Fruit fly (Drosophila melanogaster): Measurements from ENCODE around the gene omd.

omd gene

DNA sequence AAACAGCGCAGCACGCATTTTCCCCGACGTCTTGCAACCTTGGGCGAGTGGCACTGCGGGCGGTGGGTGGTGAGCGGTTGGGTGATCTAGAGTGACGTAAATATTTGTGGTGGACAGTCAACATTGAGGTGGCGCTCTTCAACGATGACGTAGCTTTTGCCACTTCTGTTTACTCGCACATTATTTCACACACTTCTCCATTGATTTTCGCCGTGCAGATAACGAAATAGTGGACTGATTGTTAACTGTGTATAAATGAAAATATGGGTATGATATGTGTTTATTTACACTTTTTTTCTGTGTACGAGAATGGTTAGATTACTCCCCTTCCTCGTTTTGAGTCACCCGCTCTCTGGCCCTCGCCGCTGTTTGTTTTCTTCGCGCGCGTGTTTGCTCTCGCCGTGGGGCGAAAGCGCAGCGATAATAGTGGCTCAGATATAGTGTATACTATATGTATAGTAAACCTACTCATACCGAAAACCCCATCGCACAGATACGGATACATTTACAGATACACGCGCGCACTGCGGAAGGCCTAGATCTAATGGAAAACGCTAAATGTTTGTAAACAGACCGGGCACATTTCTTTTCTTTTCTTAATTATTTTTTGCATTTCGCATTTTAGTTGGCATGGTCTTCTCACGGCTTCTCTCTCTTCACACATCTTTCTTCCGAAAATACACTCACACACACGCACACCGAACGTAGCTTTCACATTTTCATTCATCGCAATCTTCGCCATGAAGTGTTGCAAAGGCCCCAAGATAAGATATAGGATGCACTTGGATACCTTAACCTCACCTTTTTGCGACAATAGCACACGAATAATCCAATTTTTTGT is at the start of gene omd (continued):
- TF ChIP-seq sug (tag; optimal IDR thresholded peaks at IDR 0.05) (peak; percentile 95), ssp (GFP tag; IDR thresholded peaks at IDR 0.05) (peak; percentile 18; the same call in 1 of the 2 replicates), Bgb (GFP tag; IDR thresholded peaks at IDR 0.05; ENCODE audit: partially characterized antibody) (0 out of 2 replicates have a peak, but pooled peaks have one; percentile 15), zfh2 (GFP tag; optimal IDR thresholded peaks at IDR 0.05) (peak; percentile 10), twi (tag; optimal IDR thresholded peaks at IDR 0.05) (no peak), Max (GFP tag; optimal IDR thresholded peaks at IDR 0.05) (peak; percentile 31), Camta (GFP tag; optimal IDR thresholded peaks at IDR 0.05) (peak; percentile 68), repo (GFP tag; optimal IDR thresholded peaks at IDR 0.05) (peak; percentile 25), CG18011 (GFP tag; optimal IDR thresholded peaks at IDR 0.05) (peak; percentile 4), chinmo (GFP tag; IDR thresholded peaks at IDR 0.05; ENCODE audit: partially characterized antibody) (0 out of 4 replicates have a peak, but pooled peaks have one; percentile 66), pfk (GFP tag; optimal IDR thresholded peaks at IDR 0.05) (peak; percentile 27), Dfd (GFP tag; optimal IDR thresholded peaks at IDR 0.05) (no peak), Gug (GFP tag; IDR thresholded peaks at IDR 0.05) (peak; percentile 33; the same call in 2 of the 4 replicates), Atf-2 (GFP tag; optimal IDR thresholded peaks at IDR 0.05) (peak; percentile 45), HmgD (GFP tag; optimal IDR thresholded peaks at IDR 0.05) (peak; percentile 9), tna (GFP tag; IDR thresholded peaks at IDR 0.05; ENCODE audit: partially characterized antibody) (no peak), caup (GFP tag; optimal IDR thresholded peaks at IDR 0.05; ENCODE audit: severe bottlenecking) (peak; percentile 77), fd96Cb (tag; optimal IDR thresholded peaks at IDR 0.05) (no peak), mirr (GFP tag; optimal IDR thresholded peaks at IDR 0.05) (peak; percentile 82), CG15696 (tag; optimal IDR thresholded peaks at IDR 0.05) (peak; percentile 70), CG6683 (GFP tag; optimal IDR thresholded peaks at IDR 0.05) (peak; percentile 74), Vsx1 (GFP tag; optimal IDR thresholded peaks at IDR 0.05) (no peak), chif (GFP tag; optimal IDR thresholded peaks at IDR 0.05) (peak; percentile 38 to 40), CG14965 (GFP tag; optimal IDR thresholded peaks at IDR 0.05; ENCODE audit: borderline replicate concordance) (peak; percentile 52), CG18262 (tag; optimal IDR thresholded peaks at IDR 0.05) (no peak), Sox102F (GFP tag; optimal IDR thresholded peaks at IDR 0.05) (peak; percentile 19), inv (GFP tag; IDR thresholded peaks at IDR 0.05; ENCODE audit: partially characterized antibody) (no peak), Rx (GFP tag; IDR thresholded peaks at IDR 0.05) (no peak), CG10462 (GFP tag; optimal IDR thresholded peaks at IDR 0.05) (peak; percentile 31), CG17328 (GFP tag; IDR thresholded peaks at IDR 0.05) (peak; percentile 51), Bdp1 (GFP tag; optimal IDR thresholded peaks at IDR 0.05) (peak; percentile 14), CG2199 (GFP tag; IDR thresholded peaks at IDR 0.05) (peak; percentile 94), CrebB (tag; optimal IDR thresholded peaks at IDR 0.05) (peak; percentile 89), wdn (GFP tag; IDR thresholded peaks at IDR 0.05) (peak; percentile 53), pnt (GFP tag; optimal IDR thresholded peaks at IDR 0.05) (peak; percentile 51), pzg (GFP tag; optimal IDR thresholded peaks at IDR 0.05) (peak; percentile 11), Nf-YA (GFP tag; IDR thresholded peaks at IDR 0.05) (peak; percentile 68; the same call in 1 of the 2 replicates), Trl (optimal IDR thresholded peaks at IDR 0.05) (peak in 1 of 2 experiments; percentile 50), Trl (GFP tag; optimal IDR thresholded peaks at IDR 0.05) (peak; percentile 76), bbx (GFP tag; IDR thresholded peaks at IDR 0.05; ENCODE audit: partially characterized antibody) (no peak), z (GFP tag; IDR thresholded peaks at IDR 0.05) (0 out of 3 replicates have a peak, but pooled peaks have one; percentile 24), CG34376 (GFP tag; optimal IDR thresholded peaks at IDR 0.05) (peak; percentile 96), Doc3 (GFP tag; IDR thresholded peaks at IDR 0.05; ENCODE audit: partially characterized antibody) (no peak), Sin3A (optimal IDR thresholded peaks at IDR 0.05) (no peak), H15 (GFP tag; IDR thresholded peaks at IDR 0.05) (0 out of 3 replicates have a peak, but pooled peaks have one; percentile 23), dm (GFP tag; optimal IDR thresholded peaks at IDR 0.05) (no peak), CG11456 (GFP tag; IDR thresholded peaks at IDR 0.05) (0 out of 3 replicates have a peak, but pooled peaks have one; percentile 53), pb (GFP tag; optimal IDR thresholded peaks at IDR 0.05) (peak; percentile 21)
